Worm (Caenorhabditis elegans) whole organism, young adult: Measurements from ENCODE around the gene hrg-2.

ENCODE experiments used
- F55B11.4 ChIP-seq: sonication (generic microtip); optimal IDR thresholded peaks from 2 replicates; lab custom pipeline; 2016; ENCODE audit warnings: missing compliant biosample characterization, missing genetic modification characterization, borderline replicate concordance; ENCODE audit not compliant: insufficient read depth
- Y53G8AR.9 ChIP-seq: fragments of 200-800 bp; sonication (Bioruptor generic); conservative IDR thresholded peaks from 2 replicates; pipeline ENCODE4 v1.3.6; 2022; ENCODE audit warnings: missing genetic modification reagents, missing genetic modification characterization, missing compliant biosample characterization
- bed-2 ChIP-seq: fragments of 200-800 bp; sonication (Bioruptor generic); IDR thresholded peaks from 2 replicates; pipeline ENCODE4 v1.3.6; 2022; ENCODE audit warnings: missing genetic modification reagents, missing genetic modification characterization, missing compliant biosample characterization
- ceh-91 ChIP-seq: fragments of 200-800 bp; sonication (Bioruptor generic); IDR thresholded peaks from 2 replicates; pipeline ENCODE4 v1.3.6; 2022; ENCODE audit warnings: missing genetic modification reagents, missing genetic modification characterization, missing compliant biosample characterization
- dpff-1 ChIP-seq: sonication (generic microtip); optimal IDR thresholded peaks from 2 replicates; lab custom pipeline; 2017; ENCODE audit warnings: mild to moderate bottlenecking, missing genetic modification characterization, missing compliant biosample characterization
- egrh-3 ChIP-seq: fragments of 200-800 bp; sonication (Bioruptor generic); IDR thresholded peaks from 2 replicates; pipeline ENCODE4 v1.3.6; 2022; ENCODE audit warnings: missing genetic modification reagents, missing genetic modification characterization, missing compliant biosample characterization
- ekl-4 ChIP-seq: fragments of 200-800 bp; sonication (Bioruptor generic); IDR thresholded peaks from 2 replicates; pipeline ENCODE4 v1.3.6; 2022; ENCODE audit warnings: missing genetic modification reagents, missing genetic modification characterization, missing compliant biosample characterization
- hmg-1.2 ChIP-seq: fragments of 200-800 bp; sonication (Bioruptor generic); IDR thresholded peaks from 2 replicates; pipeline ENCODE4 v1.3.6; 2022; ENCODE audit warnings: missing genetic modification reagents, missing genetic modification characterization, missing compliant biosample characterization
- lin-54 ChIP-seq: fragments of 200-800 bp; sonication (Bioruptor generic); optimal IDR thresholded peaks from 2 replicates; lab custom pipeline; 2018; ENCODE audit warnings: mild to moderate bottlenecking, missing genetic modification characterization, missing compliant biosample characterization
- madf-6 ChIP-seq: fragments of 200-800 bp; sonication (Bioruptor generic); IDR thresholded peaks from 2 replicates; pipeline ENCODE4 v1.3.6; 2022; ENCODE audit warnings: missing genetic modification reagents, missing genetic modification characterization, missing compliant biosample characterization
- unc-130 ChIP-seq: sonication (generic microtip); optimal IDR thresholded peaks from 2 replicates; lab custom pipeline; 2016; ENCODE audit warnings: missing genetic modification reagents, missing genetic modification characterization, missing compliant biosample characterization
- zim-3 ChIP-seq: sonication (generic microtip); optimal IDR thresholded peaks from 2 replicates; lab custom pipeline; 2017; ENCODE audit warnings: mild to moderate bottlenecking, missing genetic modification characterization, moderate library complexity, missing compliant biosample characterization
- ztf-3 ChIP-seq: fragments of 200-800 bp; sonication (Bioruptor generic); optimal IDR thresholded peaks from 2 replicates; lab custom pipeline; 2018; ENCODE audit warnings: mild to moderate bottlenecking, missing genetic modification characterization, missing compliant biosample characterization

ce11 chrV:12400677-12401236 lies 9.6 kb downstream of the hrg-2 start, which contains the start of the genes K01D12.20 and miga-1:
- TF ChIP-seq Y53G8AR.9 (GFP tag; lab: Robert Waterston, UW) (no peak), lin-54 (GFP tag; lab: Kevin White, UChicago) (no peak), ztf-3 (GFP tag; lab: Kevin White, UChicago) (no peak), egrh-3 (GFP tag; lab: Robert Waterston, UW) (no peak), dpff-1 (tag; lab: Kevin White, UChicago) (no peak), ceh-91 (GFP tag; lab: Robert Waterston, UW) (no peak), madf-6 (GFP tag; lab: Robert Waterston, UW) (peak; percentile 29; the same call in 1 of the 2 replicates), unc-130 (no peak), hmg-1.2 (GFP tag; lab: Robert Waterston, UW) (no peak), F55B11.4 (tag; lab: Kevin White, UChicago) (no peak), ekl-4 (no peak), bed-2 (GFP tag; lab: Robert Waterston, UW) (no peak), zim-3 (tag; lab: Kevin White, UChicago) (no peak)
